Worm (Caenorhabditis elegans): Measurements from ENCODE around the gene T19H12.12.

Gene T19H12.12

DNA sequence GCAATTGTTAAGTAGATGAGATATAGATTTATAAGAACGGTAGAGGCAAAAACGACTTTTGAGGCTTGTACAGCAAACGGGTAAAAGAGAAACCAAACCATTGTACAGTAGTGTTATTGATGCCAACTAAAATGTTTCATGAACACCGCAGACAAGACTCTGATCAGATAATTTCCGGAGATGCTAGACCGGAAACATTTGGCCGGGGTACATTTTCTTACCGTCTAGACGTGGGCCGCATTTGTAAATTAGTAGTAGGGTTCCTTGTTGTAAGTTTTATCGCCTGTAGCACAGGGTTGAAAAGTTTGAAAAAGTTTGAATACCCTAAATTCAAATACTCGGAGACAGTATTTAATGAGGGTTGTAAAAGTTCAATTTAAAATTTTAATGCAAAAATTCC, 3.2 kb upstream of the T19H12.12 start, which contains the start of gene str-32:
TSS of gene str-32 (minus strand) at position 101 of the 400 bp plus-strand sequence.
- TF ChIP-seq madf-3 (GFP tag; IDR thresholded peaks at IDR 0.05) (no peak), egl-18 (GFP tag; IDR thresholded peaks at IDR 0.05) (no peak), ZK185.1 (tag; optimal IDR thresholded peaks at IDR 0.05; ENCODE audit: poor library complexity, severe bottlenecking) (no peak), die-1 (tag; optimal IDR thresholded peaks at IDR 0.05) (no peak), mel-28 (tag; optimal IDR thresholded peaks at IDR 0.05; ENCODE audit: borderline replicate concordance) (no peak), mes-4 (tag; optimal IDR thresholded peaks at IDR 0.05) (no peak), B0019.2 (GFP tag; conservative IDR thresholded peaks at IDR 0.05) (no peak), akir-1 (GFP tag; optimal IDR thresholded peaks at IDR 0.05) (no peak), snpc-4 (GFP tag; optimal IDR thresholded peaks at IDR 0.05) (no peak), snpc-4 (tag; optimal IDR thresholded peaks at IDR 0.05) (no peak), hsf-1 (GFP tag; IDR thresholded peaks at IDR 0.05) (no peak)

- TF ChIP-seq nhr-90 (tag; optimal IDR thresholded peaks at IDR 0.05) (no peak), lin-35 (GFP tag; optimal IDR thresholded peaks at IDR 0.05) (no peak), egl-44 (GFP tag; IDR thresholded peaks at IDR 0.05) (no peak), hmg-20 (GFP tag; IDR thresholded peaks at IDR 0.05) (no peak), Y79H2A.3 (GFP tag; conservative IDR thresholded peaks at IDR 0.05) (no peak), K12H6.12 (tag; optimal IDR thresholded peaks at IDR 0.05) (no peak), sptf-2 (GFP tag; optimal IDR thresholded peaks at IDR 0.05) (no peak), rec-8 (tag; optimal IDR thresholded peaks at IDR 0.05) (no peak), ZK185.1 (tag; optimal IDR thresholded peaks at IDR 0.05; ENCODE audit: poor library complexity, severe bottlenecking) (no peak), dpl-1 (GFP tag; optimal IDR thresholded peaks at IDR 0.05) (no peak), let-526 (GFP tag; IDR thresholded peaks at IDR 0.05) (no peak), C06A6.2 (GFP tag; conservative IDR thresholded peaks at IDR 0.05) (no peak), aptf-2 (GFP tag; conservative IDR thresholded peaks at IDR 0.05) (no peak), ztf-18 (tag; optimal IDR thresholded peaks at IDR 0.05) (no peak), nfya-2 (GFP tag; IDR thresholded peaks at IDR 0.05) (no peak), ceh-91 (GFP tag; IDR thresholded peaks at IDR 0.05) (no peak), dpff-1 (tag; optimal IDR thresholded peaks at IDR 0.05) (no peak), efl-1 (GFP tag; optimal IDR thresholded peaks at IDR 0.05) (no peak)
These were observed 782 bp downstream of the T19H12.12 start, which contains the start of gene T19H12.3 for ce11 chrV:4885372-4885771. Gene T19H12.3 (plus strand): TSS chrV:4885672.

DNA sequence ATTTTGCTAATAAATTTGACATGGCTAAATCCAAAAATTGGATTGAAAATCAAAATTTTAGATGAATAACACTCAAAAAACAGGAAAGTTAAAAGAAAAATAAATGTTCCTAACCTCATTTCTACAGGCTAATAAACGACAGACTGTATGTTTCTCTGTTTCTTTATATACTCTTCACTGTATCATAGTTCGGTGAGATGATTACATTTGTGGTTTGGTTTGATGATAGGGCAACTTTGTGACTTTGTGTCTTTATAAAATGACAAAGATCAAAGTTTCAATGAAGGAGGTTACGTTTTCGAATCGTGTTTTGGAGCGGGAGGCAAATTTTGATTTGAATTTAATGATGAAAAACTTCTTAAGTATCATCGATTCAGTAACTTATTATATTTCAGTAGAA, 4.9 kb downstream of the T19H12.12 start, which contains the start of gene ugt-12:
TSS of gene ugt-12 (minus strand) at position 153 of the 400 bp plus-strand sequence.
- TF ChIP-seq rcor-1 (GFP tag; IDR thresholded peaks at IDR 0.05) (no peak), nhr-80 (tag; optimal IDR thresholded peaks at IDR 0.05) (peak; percentile 71)

- TF ChIP-seq hsf-1 (GFP tag; IDR thresholded peaks at IDR 0.05), result peak; percentile 89
- TF ChIP-seq ztf-18 (tag; optimal IDR thresholded peaks at IDR 0.05), result peak; percentile 29
- TF ChIP-seq Y53G8AR.9 (GFP tag; conservative IDR thresholded peaks at IDR 0.05), result peak; percentile 78
- TF ChIP-seq lir-1 (GFP tag; conservative IDR thresholded peaks at IDR 0.05), result peak; percentile 71; the same call in 1 of the 2 replicates
- TF ChIP-seq ztf-25 (GFP tag; IDR thresholded peaks at IDR 0.05), result 0 out of 2 replicates have a peak, but pooled peaks have one; percentile 69
- TF ChIP-seq athp-1 (tag; optimal IDR thresholded peaks at IDR 0.05), result peak; percentile 51
- TF ChIP-seq mcd-1 (GFP tag; IDR thresholded peaks at IDR 0.05), result peak; percentile 97
- TF ChIP-seq ceh-40 (GFP tag; IDR thresholded peaks at IDR 0.05), result no peak
- TF ChIP-seq attf-3 (GFP tag; conservative IDR thresholded peaks at IDR 0.05), result peak; percentile 67
- peak; percentile 59; the same call in 1 of the 2 replicates for TF ChIP-seq nfyb-1 (GFP tag; IDR thresholded peaks at IDR 0.05)
- peak; percentile 58 for TF ChIP-seq snpc-4 (GFP tag; optimal IDR thresholded peaks at IDR 0.05)
- TF ChIP-seq snpc-4 (tag; optimal IDR thresholded peaks at IDR 0.05), result peak in 3 of 4 experiments; percentile 32 to 70 (median 62)
- peak; percentile 99 for TF ChIP-seq efl-1 (GFP tag; optimal IDR thresholded peaks at IDR 0.05)
- peak; percentile 100 for TF ChIP-seq madf-6 (GFP tag; IDR thresholded peaks at IDR 0.05)
- TF ChIP-seq F33H1.4 (GFP tag; IDR thresholded peaks at IDR 0.05), result peak; percentile 92
- no peak for TF ChIP-seq mes-4 (tag; optimal IDR thresholded peaks at IDR 0.05)
- peak; percentile 88 for TF ChIP-seq lin-54 (GFP tag; optimal IDR thresholded peaks at IDR 0.05)
- TF ChIP-seq Y67H2A.10 (GFP tag; conservative IDR thresholded peaks at IDR 0.05), result peak; percentile 50; the same call in 1 of the 2 replicates
- no peak for TF ChIP-seq rpc-1 (optimal IDR thresholded peaks at IDR 0.05)
- TF ChIP-seq rpc-1 (tag; optimal IDR thresholded peaks at IDR 0.05), result peak; percentile 1
These were observed 5.4 kb downstream of the T19H12.12 start, which contains the start of gene T19H12.2 for ce11 chrV:4889976-4890479. Gene T19H12.2 (plus strand): TSS chrV:4890429.

All from whole organism, young adult.